Fruit fly (Drosophila melanogaster) whole organism, embryonic: Measurements from ENCODE around the gene CG10341.

ENCODE experiments used
- ATbp ChIP-seq: fragments of 200-800 bp; sonication (Bioruptor generic); optimal IDR thresholded peaks from 2 replicates; lab custom pipeline; 2017; ENCODE audit warnings: missing biosample characterization, mild to moderate bottlenecking, missing genetic modification characterization, missing genetic modification reagents
- Atf-2 ChIP-seq: fragments of 200-800 bp; sonication (Bioruptor generic); optimal IDR thresholded peaks from 2 replicates; lab custom pipeline; 2016; ENCODE audit warnings: missing biosample characterization, missing genetic modification characterization
- B-H1 ChIP-seq: fragments of 200-800 bp; sonication (Bioruptor generic); IDR thresholded peaks from 3 replicates; pipeline ENCODE4 v1.3.6; 2022; ENCODE audit warnings: missing biosample characterization, missing genetic modification characterization
- BEAF-32 ChIP-seq: fragments of 200-800 bp; sonication (Bioruptor generic); optimal IDR thresholded peaks from 3 replicates; lab custom pipeline; 2017; ENCODE audit warnings: missing biosample characterization, missing genetic modification characterization, mild to moderate bottlenecking, moderate library complexity, missing genetic modification reagents
- CG11504 ChIP-seq: fragments of 200-800 bp; sonication (Bioruptor generic); optimal IDR thresholded peaks from 3 replicates; lab custom pipeline; 2019; ENCODE audit warnings: missing biosample characterization, mild to moderate bottlenecking, missing genetic modification characterization, moderate library complexity
- CG11695 ChIP-seq: fragments of 200-800 bp; sonication (Bioruptor generic); IDR thresholded peaks from 3 replicates; pipeline ENCODE4 v1.3.6; 2022; ENCODE audit warnings: missing biosample characterization, missing genetic modification characterization
- CG1529 ChIP-seq: fragments of 200-800 bp; sonication (Bioruptor generic); optimal IDR thresholded peaks from 3 replicates; lab custom pipeline; 2018; ENCODE audit warnings: missing biosample characterization, missing genetic modification characterization
- CG15601 ChIP-seq: fragments of 200-800 bp; sonication (Bioruptor generic); optimal IDR thresholded peaks from 3 replicates; lab custom pipeline; 2019; ENCODE audit warnings: missing biosample characterization, mild to moderate bottlenecking, missing genetic modification characterization, moderate library complexity
- CG1603 ChIP-seq: fragments of 200-800 bp; sonication (Bioruptor generic); optimal IDR thresholded peaks from 2 replicates; lab custom pipeline; 2019; ENCODE audit warnings: missing biosample characterization, mild to moderate bottlenecking, missing genetic modification characterization, moderate library complexity
- CG17359 ChIP-seq: fragments of 200-800 bp; sonication (Bioruptor generic); optimal IDR thresholded peaks from 3 replicates; lab custom pipeline; 2018; ENCODE audit warnings: missing biosample characterization, mild to moderate bottlenecking, missing genetic modification characterization, moderate library complexity
- CG18599 ChIP-seq: fragments of 200-800 bp; sonication (Bioruptor generic); optimal IDR thresholded peaks from 3 replicates; lab custom pipeline; 2017; ENCODE audit warnings: missing biosample characterization, missing genetic modification characterization, mild to moderate bottlenecking, moderate library complexity, missing genetic modification reagents
- CG2202 ChIP-seq: fragments of 200-800 bp; sonication (Bioruptor generic); optimal IDR thresholded peaks from 2 replicates; lab custom pipeline; 2018; ENCODE audit warnings: missing biosample characterization, mild to moderate bottlenecking, missing genetic modification characterization
- CG2712 ChIP-seq: fragments of 200-800 bp; optimal IDR thresholded peaks from 3 replicates; lab custom pipeline; 2019; ENCODE audit warnings: missing biosample characterization, mild to moderate bottlenecking, missing genetic modification characterization, moderate library complexity
- CG30403 ChIP-seq: fragments of 200-800 bp; sonication (Bioruptor generic); optimal IDR thresholded peaks from 3 replicates; lab custom pipeline; 2016; ENCODE audit warnings: missing biosample characterization, missing genetic modification characterization
- CG5180 ChIP-seq: fragments of 200-800 bp; sonication (Bioruptor generic); optimal IDR thresholded peaks from 3 replicates; lab custom pipeline; 2017; ENCODE audit warnings: missing biosample characterization, missing genetic modification characterization, mild to moderate bottlenecking, moderate library complexity, missing genetic modification reagents
- CG6689 ChIP-seq: fragments of 200-800 bp; sonication (Bioruptor generic); IDR thresholded peaks from 2 replicates; pipeline ENCODE4 v1.3.6; 2022; ENCODE audit warnings: missing biosample characterization, missing genetic modification characterization
- CG7372 ChIP-seq: fragments of 200-800 bp; sonication (Bioruptor generic); IDR thresholded peaks from 2 replicates; pipeline ENCODE4 v1.3.6; 2022; ENCODE audit warnings: missing biosample characterization, missing genetic modification characterization
- CG7987 ChIP-seq: fragments of 200-800 bp; sonication (Bioruptor generic); optimal IDR thresholded peaks from 2 replicates; lab custom pipeline; 2018; ENCODE audit warnings: missing biosample characterization, mild to moderate bottlenecking, missing genetic modification characterization, moderate library complexity
- Dad ChIP-seq: fragments of 200-800 bp; sonication (Bioruptor generic); optimal IDR thresholded peaks from 3 replicates; lab custom pipeline; 2016; ENCODE audit warnings: missing biosample characterization, missing genetic modification characterization
- Jarid2 ChIP-seq: fragments of 200-800 bp; sonication (Bioruptor generic); optimal IDR thresholded peaks from 3 replicates; lab custom pipeline; 2017; ENCODE audit warnings: mild to moderate bottlenecking, missing biosample characterization, missing genetic modification reagents, missing genetic modification characterization
- Lpt ChIP-seq: fragments of >200 bp; optimal IDR thresholded peaks from 2 replicates; lab custom pipeline; 2018; ENCODE audit warnings: missing biosample characterization, missing genetic modification characterization
- Mad ChIP-seq: fragments of 200-800 bp; sonication (Bioruptor generic); optimal IDR thresholded peaks from 2 replicates; lab custom pipeline; 2016; ENCODE audit warnings: missing biosample characterization, missing genetic modification characterization
- Meics ChIP-seq: fragments of 200-800 bp; sonication (Bioruptor generic); optimal IDR thresholded peaks from 2 replicates; lab custom pipeline; 2017; ENCODE audit warnings: missing biosample characterization, mild to moderate bottlenecking, missing genetic modification characterization
- Xrp1 ChIP-seq: fragments of 200-800 bp; sonication (Bioruptor generic); IDR thresholded peaks from 2 replicates; pipeline ENCODE4 v1.3.6; 2022; ENCODE audit warnings: missing biosample characterization, missing genetic modification characterization
- az2 ChIP-seq: fragments of 200-800 bp; sonication (Bioruptor generic); optimal IDR thresholded peaks from 3 replicates; lab custom pipeline; 2016; ENCODE audit warnings: missing biosample characterization, missing genetic modification characterization
- bowl ChIP-seq: fragments of 200-800 bp; sonication (Bioruptor generic); IDR thresholded peaks from 2 replicates; pipeline ENCODE4 v1.3.6; 2022; ENCODE audit warnings: missing biosample characterization, missing genetic modification characterization
- caup ChIP-seq: fragments of 200-800 bp; sonication (Bioruptor generic); optimal IDR thresholded peaks from 3 replicates; lab custom pipeline; 2017; ENCODE audit warnings: missing biosample characterization, mild to moderate bottlenecking, missing genetic modification characterization, moderate library complexity; ENCODE audit not compliant: severe bottlenecking
- ci ChIP-seq: fragments of 200-800 bp; sonication (Bioruptor generic); IDR thresholded peaks from 3 replicates; pipeline ENCODE4 v1.3.6; 2022; ENCODE audit warnings: missing biosample characterization, missing genetic modification characterization
- da ChIP-seq: fragments of 200-800 bp; sonication (Bioruptor generic); optimal IDR thresholded peaks from 2 replicates; lab custom pipeline; 2016; ENCODE audit warnings: missing biosample characterization, missing genetic modification characterization
- eve ChIP-seq, 2 experiments: fragments of >200 bp; optimal IDR thresholded peaks; 2 replicates each; lab custom pipeline; 2017; ENCODE audit warnings: missing biosample characterization in 2 of 2, missing genetic modification characterization in 2 of 2
- grn ChIP-seq: fragments of 200-800 bp; sonication (Bioruptor generic); optimal IDR thresholded peaks from 3 replicates; lab custom pipeline; 2017; ENCODE audit warnings: missing biosample characterization, missing genetic modification characterization
- hkb ChIP-seq, 2 experiments: fragments of 200-800 bp in 1 of 2; fragments of >200 bp in 1 of 2; sonication (Bioruptor generic) in 1 of 2; IDR thresholded peaks in 1 of 2; optimal IDR thresholded peaks in 1 of 2; 2 replicates each; pipeline versions ENCODE4 v1.3.6 to Lab custom; 2017 to 2022; ENCODE audit warnings: missing biosample characterization in 1 of 2, missing genetic modification characterization in 1 of 2
- insv ChIP-seq, 2 experiments: fragments of 200-800 bp; sonication (Bioruptor generic); optimal IDR thresholded peaks; 3 replicates each; lab custom pipeline; 2016 to 2018; ENCODE audit warnings: missing biosample characterization in 2 of 2, missing genetic modification characterization in 2 of 2
- kni ChIP-seq: fragments of 200-800 bp; sonication (Bioruptor generic); optimal IDR thresholded peaks from 3 replicates; lab custom pipeline; 2017; ENCODE audit warnings: mild to moderate bottlenecking, missing biosample characterization, missing genetic modification reagents, missing genetic modification characterization
- lab ChIP-seq: fragments of 200-800 bp; sonication (Bioruptor generic); optimal IDR thresholded peaks from 3 replicates; lab custom pipeline; 2017; ENCODE audit warnings: missing biosample characterization, missing genetic modification characterization, mild to moderate bottlenecking, moderate library complexity, missing genetic modification reagents
- lbe ChIP-seq: fragments of 200-800 bp; sonication (Bioruptor generic); optimal IDR thresholded peaks from 2 replicates; lab custom pipeline; 2016; ENCODE audit warnings: missing biosample characterization, mild to moderate bottlenecking, missing genetic modification characterization
- odd ChIP-seq: fragments of 200-800 bp; sonication (Bioruptor generic); optimal IDR thresholded peaks from 2 replicates; lab custom pipeline; 2017; ENCODE audit warnings: missing biosample characterization, mild to moderate bottlenecking, missing genetic modification characterization
- org-1 ChIP-seq: fragments of 200-800 bp; sonication (Bioruptor generic); optimal IDR thresholded peaks from 2 replicates; lab custom pipeline; 2017; ENCODE audit warnings: missing biosample characterization, missing genetic modification characterization
- pan ChIP-seq, 4 experiments: fragments of >200 bp in 3 of 4; fragments of 200-800 bp in 1 of 4; sonication (Bioruptor generic) in 1 of 4; optimal IDR thresholded peaks in 3 of 4; IDR thresholded peaks in 1 of 4; 2 replicates each; pipeline versions ENCODE4 v1.3.6 to Lab custom; 2017 to 2022; ENCODE audit warnings: missing biosample characterization in 2 of 4, missing genetic modification characterization in 2 of 4, mixed read lengths in 1 of 4
- salm ChIP-seq: fragments of 200-800 bp; sonication (Bioruptor generic); optimal IDR thresholded peaks from 2 replicates; lab custom pipeline; 2018; ENCODE audit warnings: missing biosample characterization, mild to moderate bottlenecking, missing genetic modification characterization
- sens ChIP-seq: fragments of 200-800 bp; sonication (Bioruptor generic); peaks from one replicate; lab custom pipeline; 2016; ENCODE audit warnings: missing biosample characterization, missing genetic modification characterization
- seq ChIP-seq: fragments of 200-800 bp; sonication (Bioruptor generic); IDR thresholded peaks from 2 replicates; pipeline ENCODE4 v1.3.6; 2022; ENCODE audit warnings: missing biosample characterization, missing genetic modification characterization
- tap ChIP-seq: fragments of 200-800 bp; optimal IDR thresholded peaks from 3 replicates; lab custom pipeline; 2019; ENCODE audit warnings: missing biosample characterization, mild to moderate bottlenecking, missing genetic modification characterization, moderate library complexity
- tll ChIP-seq, 2 experiments: fragments of 200-800 bp in 1 of 2; fragments of >200 bp in 1 of 2; sonication (Bioruptor generic) in 1 of 2; optimal IDR thresholded peaks; 2 replicates each; lab custom pipeline; 2017 to 2019; ENCODE audit warnings: missing biosample characterization in 2 of 2, missing genetic modification characterization in 2 of 2, mild to moderate bottlenecking in 1 of 2, moderate library complexity in 1 of 2
- unc-4 ChIP-seq: fragments of 200-800 bp; sonication (Bioruptor generic); IDR thresholded peaks from 2 replicates; pipeline ENCODE4 v1.3.6; 2022; ENCODE audit warnings: missing biosample characterization, missing genetic modification characterization; ENCODE audit not compliant: partially characterized antibody
- wdn ChIP-seq: fragments of 200-800 bp; sonication (Bioruptor generic); IDR thresholded peaks from 2 replicates; pipeline ENCODE4 v1.3.6; 2022; ENCODE audit warnings: missing biosample characterization, missing genetic modification characterization
- wek ChIP-seq: fragments of 200-800 bp; sonication (Bioruptor generic); optimal IDR thresholded peaks from 3 replicates; lab custom pipeline; 2018; ENCODE audit warnings: missing biosample characterization, mild to moderate bottlenecking, missing genetic modification characterization, moderate library complexity

The CG10341 gene

dm6 chr2L:18717365-18718011 lies 19.0 kb downstream of the CG10341 start (continued):
- TF ChIP-seq CG1603 (peak; percentile 17), Meics (peak; percentile 17), CG11504 (peak; percentile 20), CG17359 (tag; lab: Kevin White, UChicago) (peak; percentile 18), CG2712 (tag; lab: Kevin White, UChicago) (peak; percentile 31), insv (GFP tag; optimal IDR thresholded peaks at IDR 0.05; lab: Kevin White, UChicago) (no peak), sens (GFP tag; lab: Kevin White, UChicago) (peak; percentile 54), CG5180 (GFP tag; lab: Kevin White, UChicago) (peak; percentile 5), Mad (GFP tag; lab: Kevin White, UChicago) (no peak), org-1 (GFP tag; lab: Kevin White, UChicago) (no peak), tap (tag; lab: Kevin White, UChicago) (no peak), Jarid2 (GFP tag; lab: Kevin White, UChicago) (peak; percentile 2), caup (GFP tag; lab: Kevin White, UChicago) (peak; percentile 18), CG15601 (tag; lab: Kevin White, UChicago) (peak; percentile 8), BEAF-32 (GFP tag; lab: Kevin White, UChicago) (no peak), ATbp (peak; percentile 76), grn (GFP tag; lab: Kevin White, UChicago) (peak; percentile 45), wek (GFP tag; lab: Kevin White, UChicago) (peak; percentile 23), pan (optimal IDR thresholded peaks at IDR 0.05; lab: Kevin White, UChicago) (no peak), pan (GFP tag; optimal IDR thresholded peaks at IDR 0.05 in 1 of 2, IDR thresholded peaks at IDR 0.05 in 1 of 2) (peak in 1 of 2 experiments; percentile 30), unc-4 (GFP tag; lab: Robert Waterston, UW) (no peak), eve (GFP tag; optimal IDR thresholded peaks at IDR 0.05; lab: Kevin White, UChicago) (no peak), lab (peak; percentile 54), CG6689 (GFP tag; lab: Robert Waterston, UW) (0 out of 2 replicates have a peak, but pooled peaks have one; percentile 24), da (GFP tag; lab: Kevin White, UChicago) (no peak), bowl (GFP tag; lab: Robert Waterston, UW) (no peak), odd (GFP tag; lab: Kevin White, UChicago) (peak; percentile 6), kni (GFP tag; lab: Kevin White, UChicago) (peak; percentile 36), az2 (GFP tag; lab: Kevin White, UChicago) (peak; percentile 1), ci (0 out of 3 replicates have a peak, but pooled peaks have one; percentile 33), Lpt (GFP tag; lab: Kevin White, UChicago) (no peak), CG30403 (GFP tag; lab: Kevin White, UChicago) (peak; percentile 11), CG1529 (peak; percentile 11), lbe (GFP tag; lab: Kevin White, UChicago) (no peak), wdn (GFP tag; lab: Robert Waterston, UW) (no peak), tll (GFP tag; optimal IDR thresholded peaks at IDR 0.05; lab: Kevin White, UChicago) (no peak), seq (GFP tag; lab: Robert Waterston, UW) (peak; percentile 41; the same call in 1 of the 2 replicates), Atf-2 (no peak), CG2202 (peak; percentile 6), CG7987 (GFP tag; lab: Kevin White, UChicago) (peak; percentile 51), Xrp1 (GFP tag; lab: Robert Waterston, UW) (peak; percentile 39; the same call in 1 of the 2 replicates), Dad (GFP tag; lab: Kevin White, UChicago) (no peak), hkb (optimal IDR thresholded peaks at IDR 0.05; lab: Kevin White, UChicago) (no peak), hkb (GFP tag; IDR thresholded peaks at IDR 0.05; lab: Robert Waterston, UW) (0 out of 2 replicates have a peak, but pooled peaks have one; percentile 9), CG18599 (GFP tag; lab: Kevin White, UChicago) (peak; percentile 22), salm (tag; lab: Kevin White, UChicago) (no peak), CG11695 (GFP tag; lab: Robert Waterston, UW) (0 out of 3 replicates have a peak, but pooled peaks have one; percentile 31), B-H1 (GFP tag; lab: Robert Waterston, UW) (no peak), CG7372 (GFP tag; lab: Robert Waterston, UW) (no peak)
